Fruit fly (Drosophila melanogaster): Measurements from ENCODE around the gene kst.

Gene kst

dm6 chr3L:3319223-3319643, 17.4 kb upstream of the kst start, which contains the start of the genes PIG-C, CG12016 and Dpm2 (continued):
- TF ChIP-seq trem (tag; optimal IDR thresholded peaks at IDR 0.05) (peak; percentile 77), CG7271 (tag; optimal IDR thresholded peaks at IDR 0.05) (no peak), CG10366 (GFP tag; IDR thresholded peaks at IDR 0.05) (peak; percentile 24; the same call in 1 of the 2 replicates), CG7556 (GFP tag; optimal IDR thresholded peaks at IDR 0.05) (no peak), BtbVII (GFP tag; optimal IDR thresholded peaks at IDR 0.05) (no peak), unc-4 (GFP tag; IDR thresholded peaks at IDR 0.05; ENCODE audit: partially characterized antibody) (peak; percentile 98), Ravus (GFP tag; IDR thresholded peaks at IDR 0.05) (no peak), CG13287 (GFP tag; IDR thresholded peaks at IDR 0.05; ENCODE audit: partially characterized antibody) (peak; percentile 97), aop (GFP tag; IDR thresholded peaks at IDR 0.05) (no peak), CG43689 (GFP tag; IDR thresholded peaks at IDR 0.05) (no peak), B-H1 (GFP tag; IDR thresholded peaks at IDR 0.05) (peak; percentile 38; the same call in 1 of the 3 replicates), CG31365 (tag; optimal IDR thresholded peaks at IDR 0.05) (no peak), h (optimal IDR thresholded peaks at IDR 0.05) (no peak), fd102C (GFP tag; optimal IDR thresholded peaks at IDR 0.05) (no peak), Xbp1 (GFP tag; optimal IDR thresholded peaks at IDR 0.05) (peak; percentile 76), CG17361 (GFP tag; IDR thresholded peaks at IDR 0.05) (peak; percentile 79), CG9727 (GFP tag; optimal IDR thresholded peaks at IDR 0.05) (peak; percentile 50), ewg (GFP tag; optimal IDR thresholded peaks at IDR 0.05) (peak; percentile 80), CG12071 (GFP tag; optimal IDR thresholded peaks at IDR 0.05) (no peak), vvl (GFP tag; IDR thresholded peaks at IDR 0.05) (peak; percentile 61), tap (tag; optimal IDR thresholded peaks at IDR 0.05) (peak; percentile 53), dati (GFP tag; IDR thresholded peaks at IDR 0.05) (no peak), CG12155 (GFP tag; optimal IDR thresholded peaks at IDR 0.05) (peak; percentile 72), CG3281 (GFP tag; optimal IDR thresholded peaks at IDR 0.05) (peak; percentile 27), sisA (GFP tag; IDR thresholded peaks at IDR 0.05) (peak; percentile 71), CG2120 (GFP tag; optimal IDR thresholded peaks at IDR 0.05) (peak; percentile 89), CG2875 (GFP tag; optimal IDR thresholded peaks at IDR 0.05) (no peak), CG30431 (GFP tag; optimal IDR thresholded peaks at IDR 0.05) (peak; percentile 19), pb (GFP tag; optimal IDR thresholded peaks at IDR 0.05) (peak; percentile 18), D19A (tag; optimal IDR thresholded peaks at IDR 0.05) (peak; percentile 18), dysf (GFP tag; IDR thresholded peaks at IDR 0.05) (peak; percentile 71; the same call in 2 of the 3 replicates), Six4 (GFP tag; optimal IDR thresholded peaks at IDR 0.05) (peak; percentile 38), HLH54F (GFP tag; optimal IDR thresholded peaks at IDR 0.05) (peak; percentile 78), tgo (GFP tag; IDR thresholded peaks at IDR 0.05) (peak; percentile 65; the same call in 2 of the 3 replicates), CG31388 (GFP tag; optimal IDR thresholded peaks at IDR 0.05) (peak; percentile 25), ara (GFP tag; IDR thresholded peaks at IDR 0.05) (no peak), HLH4C (GFP tag; IDR thresholded peaks at IDR 0.05; ENCODE audit: partially characterized antibody) (peak; percentile 95), CG12744 (GFP tag; optimal IDR thresholded peaks at IDR 0.05) (peak; percentile 52), CG33557 (GFP tag; optimal IDR thresholded peaks at IDR 0.05) (peak; percentile 53), lmd (GFP tag; IDR thresholded peaks at IDR 0.05) (peak; percentile 65; the same call in 1 of the 2 replicates), CG14710 (tag; optimal IDR thresholded peaks at IDR 0.05) (peak; percentile 88)
